Worm (Caenorhabditis elegans): ENCODE measurements around the gene C47D12.5.

Gene C47D12.5

ce11 chrII:11636617-11637016, 48.5 kb downstream of the C47D12.5 start:
- TF ChIP-seq mdl-1 (tag; optimal IDR thresholded peaks at IDR 0.05) = no peak
- no peak for TF ChIP-seq dmd-4 (tag; optimal IDR thresholded peaks at IDR 0.05)
- TF ChIP-seq sma-3 (GFP tag; optimal IDR thresholded peaks at IDR 0.05) = no peak
- no peak for TF ChIP-seq ceh-16 (tag; optimal IDR thresholded peaks at IDR 0.05)
- TF ChIP-seq nhr-25 (tag; optimal IDR thresholded peaks at IDR 0.05) = no peak
- peak; percentile 27 for TF ChIP-seq nhr-6 (tag; optimal IDR thresholded peaks at IDR 0.05)
- no peak for TF ChIP-seq alr-1 (tag; optimal IDR thresholded peaks at IDR 0.05)
- peak; percentile 7 for TF ChIP-seq nhr-21 (tag; optimal IDR thresholded peaks at IDR 0.05)
- TF ChIP-seq sma-9 (GFP tag; optimal IDR thresholded peaks at IDR 0.05) = no peak
- TF ChIP-seq sma-9 (tag; optimal IDR thresholded peaks at IDR 0.05) = no peak
- no peak for TF ChIP-seq lin-11 (tag; optimal IDR thresholded peaks at IDR 0.05)
- TF ChIP-seq Y55F3AM.14 (GFP tag; optimal IDR thresholded peaks at IDR 0.05) = peak; percentile 16
- peak; percentile 25 for TF ChIP-seq nhr-129 (tag; optimal IDR thresholded peaks at IDR 0.05)
- no peak for TF ChIP-seq nhr-11 (tag; optimal IDR thresholded peaks at IDR 0.05)
- TF ChIP-seq ztf-11 (tag; optimal IDR thresholded peaks at IDR 0.05) = no peak
- no peak for TF ChIP-seq nhr-10 (tag; optimal IDR thresholded peaks at IDR 0.05)
- TF ChIP-seq fos-1 (tag; optimal IDR thresholded peaks at IDR 0.05) = no peak
- TF ChIP-seq ztf-1 (GFP tag; conservative IDR thresholded peaks at IDR 0.05) = no peak
- TF ChIP-seq mbf-1 (tag; optimal IDR thresholded peaks at IDR 0.05) = no peak
- TF ChIP-seq gmeb-1 (tag; optimal IDR thresholded peaks at IDR 0.05) = no peak
- no peak for TF ChIP-seq mab-5 (tag; optimal IDR thresholded peaks at IDR 0.05)
- TF ChIP-seq snpc-4 (tag; optimal IDR thresholded peaks at IDR 0.05) = no peak

ce11 chrII:11635745-11636161, 49.3 kb downstream of the C47D12.5 start:
- peak; percentile 46 to 69 for TF ChIP-seq lsy-2 (tag; optimal IDR thresholded peaks at IDR 0.05)
- TF ChIP-seq snpc-4 (tag; optimal IDR thresholded peaks at IDR 0.05) = peak; percentile 14
- no peak for TF ChIP-seq zag-1 (tag; optimal IDR thresholded peaks at IDR 0.05)
- peak; percentile 97 for TF ChIP-seq nhr-129 (tag; optimal IDR thresholded peaks at IDR 0.05)
- TF ChIP-seq lin-11 (tag; optimal IDR thresholded peaks at IDR 0.05) = no peak
- peak; percentile 95 for TF ChIP-seq egl-27 (tag; optimal IDR thresholded peaks at IDR 0.05)
- TF ChIP-seq nhr-237 (tag; optimal IDR thresholded peaks at IDR 0.05) = peak; percentile 6
- TF ChIP-seq nhr-11 (tag; optimal IDR thresholded peaks at IDR 0.05) = peak; percentile 1
- TF ChIP-seq elt-1 (tag; optimal IDR thresholded peaks at IDR 0.05) = no peak
- peak; percentile 95 for TF ChIP-seq blmp-1 (tag; optimal IDR thresholded peaks at IDR 0.05; ENCODE audit: insufficient read depth)
- no peak for TF ChIP-seq ztf-1 (GFP tag; conservative IDR thresholded peaks at IDR 0.05)
- TF ChIP-seq gmeb-1 (tag; optimal IDR thresholded peaks at IDR 0.05) = peak; percentile 61
- no peak for TF ChIP-seq ztf-11 (tag; optimal IDR thresholded peaks at IDR 0.05)
- TF ChIP-seq dmd-4 (tag; optimal IDR thresholded peaks at IDR 0.05) = no peak
- peak; percentile 76 for TF ChIP-seq C34F6.9 (tag; optimal IDR thresholded peaks at IDR 0.05)
- peak; percentile 95 for TF ChIP-seq sma-3 (GFP tag; optimal IDR thresholded peaks at IDR 0.05)
- peak; percentile 96 for TF ChIP-seq F13H6.1 (tag; optimal IDR thresholded peaks at IDR 0.05)
- peak; percentile 90 for TF ChIP-seq nhr-21 (tag; optimal IDR thresholded peaks at IDR 0.05)
- TF ChIP-seq ztf-4 (tag; optimal IDR thresholded peaks at IDR 0.05) = peak; percentile 93
- TF ChIP-seq ama-1 (optimal IDR thresholded peaks at IDR 0.05) = peak; percentile 83
- TF ChIP-seq peb-1 (tag; optimal IDR thresholded peaks at IDR 0.05) = no peak
- peak; percentile 98 for TF ChIP-seq sma-9 (GFP tag; optimal IDR thresholded peaks at IDR 0.05)
- peak; percentile 75 for TF ChIP-seq sma-9 (tag; optimal IDR thresholded peaks at IDR 0.05)
- TF ChIP-seq alr-1 (tag; optimal IDR thresholded peaks at IDR 0.05) = no peak
- no peak for TF ChIP-seq aly-2 (tag; optimal IDR thresholded peaks at IDR 0.05)
- peak; percentile 84 for TF ChIP-seq lin-13 (GFP tag; optimal IDR thresholded peaks at IDR 0.05)
- no peak for TF ChIP-seq skn-1 (tag; optimal IDR thresholded peaks at IDR 0.05)
- no peak for TF ChIP-seq nhr-23 (tag; optimal IDR thresholded peaks at IDR 0.05)
- no peak for TF ChIP-seq R02D3.7 (tag; optimal IDR thresholded peaks at IDR 0.05)
- peak; percentile 51 for TF ChIP-seq lin-39 (tag; optimal IDR thresholded peaks at IDR 0.05)
- no peak for TF ChIP-seq mbf-1 (tag; optimal IDR thresholded peaks at IDR 0.05)
- peak; percentile 45 for TF ChIP-seq nhr-10 (tag; optimal IDR thresholded peaks at IDR 0.05)
- TF ChIP-seq ceh-16 (tag; optimal IDR thresholded peaks at IDR 0.05) = peak; percentile 76
- TF ChIP-seq unc-39 (tag; optimal IDR thresholded peaks at IDR 0.05) = no peak
- peak; percentile 73 to 81 for TF ChIP-seq mdl-1 (tag; optimal IDR thresholded peaks at IDR 0.05)
- TF ChIP-seq mab-5 (tag; optimal IDR thresholded peaks at IDR 0.05) = peak; percentile 20
- peak; percentile 94 for TF ChIP-seq nhr-6 (tag; optimal IDR thresholded peaks at IDR 0.05)
- no peak for TF ChIP-seq ceh-82 (tag; optimal IDR thresholded peaks at IDR 0.05)
- TF ChIP-seq nhr-12 (tag; optimal IDR thresholded peaks at IDR 0.05) = no peak
- TF ChIP-seq unc-55 (GFP tag; optimal IDR thresholded peaks at IDR 0.05) = peak; percentile 88
- peak; percentile 97 for TF ChIP-seq fos-1 (tag; optimal IDR thresholded peaks at IDR 0.05)
- no peak for TF ChIP-seq Y55F3AM.14 (GFP tag; optimal IDR thresholded peaks at IDR 0.05)
- peak; percentile 49 for TF ChIP-seq nhr-77 (tag; optimal IDR thresholded peaks at IDR 0.05)
- TF ChIP-seq unc-62 (GFP tag; optimal IDR thresholded peaks at IDR 0.05) = no peak
- peak; percentile 98 for TF ChIP-seq crh-2 (tag; optimal IDR thresholded peaks at IDR 0.05)
- peak; percentile 71 for TF ChIP-seq sem-4 (tag; optimal IDR thresholded peaks at IDR 0.05)
- TF ChIP-seq elt-3 (tag; optimal IDR thresholded peaks at IDR 0.05) = no peak
- TF ChIP-seq ZK546.5 (tag; optimal IDR thresholded peaks at IDR 0.05) = no peak
- TF ChIP-seq nhr-25 (tag; optimal IDR thresholded peaks at IDR 0.05) = peak; percentile 96
